Fruit fly (Drosophila melanogaster) Kc167 (cell line): ENCODE measurements around the gene CrebB.

Experiments
- Myc ChIP-seq: fragments of >200 bp; optimal IDR thresholded peaks from 2 replicates; lab custom pipeline; 2017; ENCODE audit warnings: missing external identifiers
- Sin3A ChIP-seq: fragments of >200 bp; optimal IDR thresholded peaks from 2 replicates; lab custom pipeline; 2018; ENCODE audit warnings: missing external identifiers
- h ChIP-seq: fragments of >200 bp; optimal IDR thresholded peaks from 3 replicates; lab custom pipeline; 2018; ENCODE audit warnings: missing external identifiers
- insv ChIP-seq: fragments of >200 bp; optimal IDR thresholded peaks from 3 replicates; lab custom pipeline; 2018; ENCODE audit warnings: missing external identifiers
- psq ChIP-seq: fragments of >200 bp; optimal IDR thresholded peaks from 2 replicates; lab custom pipeline; 2017; ENCODE audit warnings: missing external identifiers
- ttk ChIP-seq: sonication (Bioruptor generic); optimal IDR thresholded peaks from 2 replicates; lab custom pipeline; 2017; ENCODE audit warnings: missing external identifiers

The CrebB gene

dm6 chrX:18385801-18386200 is 19.6 kb downstream of the CrebB start:
- no peak for TF ChIP-seq psq
- TF ChIP-seq insv (lab: Kevin White, UChicago) = no peak
- no peak for TF ChIP-seq ttk
- no peak for TF ChIP-seq h (lab: Kevin White, UChicago)
- no peak for TF ChIP-seq Sin3A
- TF ChIP-seq Myc (lab: Kevin White, UChicago) = no peak

- TF ChIP-seq h (lab: Kevin White, UChicago) (no peak), Sin3A (no peak), psq (no peak), Myc (lab: Kevin White, UChicago) (no peak), insv (lab: Kevin White, UChicago) (no peak), ttk (no peak)
These were observed 20.6 kb downstream of the CrebB start, which contains the start of gene Tsf1 for dm6 chrX:18386784-18387183. Gene Tsf1, plus strand, starts transcription at chrX:18387084.

- TF ChIP-seq psq (no peak), Myc (lab: Kevin White, UChicago) (no peak), ttk (no peak), h (lab: Kevin White, UChicago) (no peak), Sin3A (no peak), insv (lab: Kevin White, UChicago) (no peak)
These were observed 29.0 kb downstream of the CrebB start for dm6 chrX:18395157-18395556.

dm6 chrX:18399965-18400364 is 33.8 kb downstream of the CrebB start, which contains the start of gene CG34328:
Gene CG34328, minus strand, starts transcription at chrX:18400065.
- TF ChIP-seq ttk (no peak), insv (lab: Kevin White, UChicago) (no peak), psq (no peak), Myc (lab: Kevin White, UChicago) (no peak), Sin3A (no peak), h (lab: Kevin White, UChicago) (no peak)

- no peak for TF ChIP-seq Myc (lab: Kevin White, UChicago)
- no peak for TF ChIP-seq psq
- no peak for TF ChIP-seq insv (lab: Kevin White, UChicago)
- TF ChIP-seq h (lab: Kevin White, UChicago) = no peak
- TF ChIP-seq ttk = no peak
- no peak for TF ChIP-seq Sin3A
These were observed 36.4 kb downstream of the CrebB start for dm6 chrX:18402564-18402963.

dm6 chrX:18404150-18404631 is 38.0 kb downstream of the CrebB start:
- TF ChIP-seq Sin3A = no peak
- no peak for TF ChIP-seq psq

dm6 chrX:18404632-18405238 is 38.6 kb downstream of the CrebB start:
- TF ChIP-seq Myc (lab: Kevin White, UChicago) (no peak), ttk (no peak), h (lab: Kevin White, UChicago) (no peak), insv (lab: Kevin White, UChicago) (no peak), psq (no peak), Sin3A (no peak)

dm6 chrX:18405567-18406059 is 39.5 kb downstream of the CrebB start:
- TF ChIP-seq psq = no peak
- no peak for TF ChIP-seq Sin3A

dm6 chrX:18406593-18407393 is 40.6 kb downstream of the CrebB start:
- TF ChIP-seq ttk (no peak), psq (no peak), Myc (lab: Kevin White, UChicago) (no peak), Sin3A (no peak), h (lab: Kevin White, UChicago) (no peak)

dm6 chrX:18407394-18407721 is 41.2 kb downstream of the CrebB start:
- TF ChIP-seq insv (lab: Kevin White, UChicago) (no peak), Sin3A (no peak), Myc (lab: Kevin White, UChicago) (no peak), h (lab: Kevin White, UChicago) (no peak), psq (no peak), ttk (no peak)

- TF ChIP-seq Myc (lab: Kevin White, UChicago) (no peak), h (lab: Kevin White, UChicago) (no peak), psq (no peak), ttk (no peak), insv (lab: Kevin White, UChicago) (no peak)
These were observed 43.3 kb downstream of the CrebB start for dm6 chrX:18409449-18409848.

dm6 chrX:18409938-18410337 is 43.8 kb downstream of the CrebB start, which contains the start of gene Nt5b:
Gene Nt5b, minus strand, starts transcription at chrX:18410144.
- TF ChIP-seq h (lab: Kevin White, UChicago) (no peak), ttk (no peak), insv (lab: Kevin White, UChicago) (no peak), Myc (lab: Kevin White, UChicago) (no peak), Sin3A (no peak), psq (no peak)

- TF ChIP-seq Myc (lab: Kevin White, UChicago) (no peak), psq (no peak), h (lab: Kevin White, UChicago) (no peak), Sin3A (no peak), ttk (no peak), insv (lab: Kevin White, UChicago) (no peak)
These were observed 49.0 kb downstream of the CrebB start, which contains the start of gene CG15056 for dm6 chrX:18415115-18415514. Gene CG15056, plus strand, starts transcription at chrX:18415415.
